Fruit fly (Drosophila melanogaster) whole organism, wandering third instar larva: ENCODE results near the gene Or19a.
"Not testable (repeated sequence)": the region's sequence is repeated elsewhere in the genome, so short reads cannot be mapped to it uniquely, and the experiment has no call there.

Experiments
- Hr78 ChIP-seq: fragments of >200 bp; optimal IDR thresholded peaks from 2 replicates; lab custom pipeline; 2017; ENCODE audit warnings: missing biosample characterization, missing genetic modification characterization
- Jra ChIP-seq: sonication (Bioruptor generic); optimal IDR thresholded peaks from 2 replicates; lab custom pipeline; 2016; ENCODE audit warnings: missing biosample characterization, missing genetic modification characterization
- br ChIP-seq: fragments of 200-800 bp; sonication (Bioruptor generic); optimal IDR thresholded peaks from 2 replicates; lab custom pipeline; 2016; ENCODE audit warnings: missing biosample characterization, missing genetic modification characterization
- woc ChIP-seq: sonication (Bioruptor generic); optimal IDR thresholded peaks from 2 replicates; lab custom pipeline; 2016; ENCODE audit warnings: missing biosample characterization, mild to moderate bottlenecking, missing genetic modification characterization

dm6 chrX:20094098-20094497, 48.9 kb downstream of the Or19a start, which contains the start of gene Or19b:
- TF ChIP-seq br, Jra, Hr78, woc (GFP tag; lab: Kevin White, UChicago): not testable (repeated sequence)
